Worm (Caenorhabditis elegans): ENCODE data around the gene mks-2.

ce11 chrII:6226995-6227394 is 7.7 kb upstream of the mks-2 start, which contains the start of gene srsy-2:
- TF ChIP-seq pag-3 (tag; optimal IDR thresholded peaks at IDR 0.05; ENCODE audit: borderline replicate concordance), result no peak
- no peak for TF ChIP-seq nhr-232 (tag; optimal IDR thresholded peaks at IDR 0.05)
- TF ChIP-seq hlh-8 (tag; optimal IDR thresholded peaks at IDR 0.05), result no peak
